Fruit fly (Drosophila melanogaster) whole organism, prepupa: Measurements from ENCODE around the gene CG14535.

Experiments
- Blimp-1 ChIP-seq: fragments of 200-800 bp; sonication (Bioruptor generic); optimal IDR thresholded peaks from 3 replicates; lab custom pipeline; 2017; ENCODE audit warnings: missing biosample characterization, missing genetic modification characterization, mild to moderate bottlenecking, moderate library complexity, missing genetic modification reagents
- CG10631 ChIP-seq: fragments of 200-800 bp; sonication (Bioruptor generic); optimal IDR thresholded peaks from 2 replicates; lab custom pipeline; 2016; ENCODE audit warnings: missing biosample characterization, missing genetic modification characterization
- CG10669 ChIP-seq: fragments of 200-800 bp; sonication (Bioruptor generic); optimal IDR thresholded peaks from 3 replicates; lab custom pipeline; 2018; ENCODE audit warnings: missing biosample characterization, mild to moderate bottlenecking, missing genetic modification characterization, moderate library complexity
- CG11294 ChIP-seq: fragments of 200-800 bp; sonication (Bioruptor generic); IDR thresholded peaks from 2 replicates; pipeline ENCODE4 v1.3.6; 2022; ENCODE audit warnings: missing biosample characterization, missing genetic modification characterization
- CG11762 ChIP-seq: fragments of 200-800 bp; sonication (Bioruptor generic); optimal IDR thresholded peaks from 3 replicates; lab custom pipeline; 2016; ENCODE audit warnings: missing biosample characterization, missing genetic modification characterization; ENCODE audit not compliant: insufficient read depth
- CG1621 ChIP-seq: fragments of 200-800 bp; sonication (Bioruptor generic); optimal IDR thresholded peaks from 3 replicates; lab custom pipeline; 2018; ENCODE audit warnings: missing biosample characterization, mild to moderate bottlenecking, missing genetic modification characterization
- CG16779 ChIP-seq: fragments of 200-800 bp; sonication (Bioruptor generic); optimal IDR thresholded peaks from 3 replicates; lab custom pipeline; 2017; ENCODE audit warnings: missing biosample characterization, mild to moderate bottlenecking, missing genetic modification characterization
- CG3032 ChIP-seq: fragments of 200-800 bp; optimal IDR thresholded peaks from 2 replicates; lab custom pipeline; 2019; ENCODE audit warnings: missing biosample characterization, mild to moderate bottlenecking, missing genetic modification characterization, moderate library complexity
- CG31627 ChIP-seq: fragments of 200-800 bp; sonication (Bioruptor generic); optimal IDR thresholded peaks from 3 replicates; lab custom pipeline; 2016; ENCODE audit warnings: missing biosample characterization, missing genetic modification characterization
- CG32006 ChIP-seq: fragments of 200-800 bp; sonication (Bioruptor generic); optimal IDR thresholded peaks from 3 replicates; lab custom pipeline; 2017; ENCODE audit warnings: missing biosample characterization, mild to moderate bottlenecking, missing genetic modification characterization
- CG34406 ChIP-seq: fragments of 200-800 bp; sonication (Bioruptor generic); optimal IDR thresholded peaks from 3 replicates; lab custom pipeline; 2016; ENCODE audit warnings: missing biosample characterization, missing genetic modification characterization
- CG3919 ChIP-seq: fragments of 200-800 bp; sonication (Bioruptor generic); optimal IDR thresholded peaks from 3 replicates; lab custom pipeline; 2016; ENCODE audit warnings: missing biosample characterization, missing genetic modification characterization
- CG6163 ChIP-seq: fragments of 200-800 bp; sonication (Bioruptor generic); IDR thresholded peaks from 3 replicates; pipeline ENCODE4 v1.3.6; 2022; ENCODE audit warnings: missing biosample characterization, missing genetic modification characterization
- CG6276 ChIP-seq: fragments of 200-800 bp; sonication (Bioruptor generic); optimal IDR thresholded peaks from 2 replicates; lab custom pipeline; 2017; ENCODE audit warnings: missing biosample characterization, mild to moderate bottlenecking, missing genetic modification characterization
- CG6792 ChIP-seq: fragments of 200-800 bp; sonication (Bioruptor generic); optimal IDR thresholded peaks from 3 replicates; lab custom pipeline; 2016; ENCODE audit warnings: missing biosample characterization, missing genetic modification characterization
- CG6808 ChIP-seq: fragments of 200-800 bp; sonication (Bioruptor generic); optimal IDR thresholded peaks from 3 replicates; lab custom pipeline; 2017; ENCODE audit warnings: missing biosample characterization, missing genetic modification characterization, mild to moderate bottlenecking, moderate library complexity, missing genetic modification reagents
- CG6854 ChIP-seq: fragments of 200-800 bp; sonication (Bioruptor generic); optimal IDR thresholded peaks from 2 replicates; lab custom pipeline; 2017; ENCODE audit warnings: missing biosample characterization, mild to moderate bottlenecking, missing genetic modification characterization
- CG7368 ChIP-seq: fragments of 200-800 bp; sonication (Bioruptor generic); optimal IDR thresholded peaks from 3 replicates; lab custom pipeline; 2016; ENCODE audit warnings: missing biosample characterization, missing genetic modification characterization
- CG8119 ChIP-seq: fragments of 200-800 bp; sonication (Bioruptor generic); IDR thresholded peaks from 3 replicates; pipeline ENCODE4 v1.3.6; 2022; ENCODE audit warnings: missing biosample characterization, missing genetic modification characterization
- CG8319 ChIP-seq: fragments of 200-800 bp; sonication (Bioruptor generic); optimal IDR thresholded peaks from 3 replicates; lab custom pipeline; 2016; ENCODE audit warnings: missing biosample characterization, missing genetic modification characterization
- CG8632 ChIP-seq: fragments of 200-800 bp; sonication (Bioruptor generic); optimal IDR thresholded peaks from 3 replicates; lab custom pipeline; 2016; ENCODE audit warnings: missing biosample characterization, missing genetic modification characterization
- CG9139 ChIP-seq: fragments of 200-800 bp; sonication (Bioruptor generic); optimal IDR thresholded peaks from 3 replicates; lab custom pipeline; 2017; ENCODE audit warnings: missing biosample characterization, mild to moderate bottlenecking, missing genetic modification characterization
- Eip75B ChIP-seq: fragments of 200-800 bp; sonication (Bioruptor generic); optimal IDR thresholded peaks from 3 replicates; lab custom pipeline; 2016; ENCODE audit warnings: missing biosample characterization, missing genetic modification characterization
- Eip78C ChIP-seq: fragments of 200-800 bp; sonication (Bioruptor generic); peaks from one replicate; lab custom pipeline; 2016; ENCODE audit warnings: missing biosample characterization, missing genetic modification characterization
- Eip93F ChIP-seq: fragments of 200-800 bp; sonication (Bioruptor generic); optimal IDR thresholded peaks from 2 replicates; lab custom pipeline; 2016; ENCODE audit warnings: missing biosample characterization, mild to moderate bottlenecking, missing genetic modification characterization
- Ets96B ChIP-seq: fragments of 200-800 bp; optimal IDR thresholded peaks from 2 replicates; lab custom pipeline; 2019; ENCODE audit warnings: missing biosample characterization, mild to moderate bottlenecking, missing genetic modification characterization, moderate library complexity
- Gug ChIP-seq: fragments of 200-800 bp; sonication (Bioruptor generic); IDR thresholded peaks from 2 replicates; pipeline ENCODE4 v1.3.6; 2022; ENCODE audit warnings: missing biosample characterization, missing genetic modification characterization
- Hr38 ChIP-seq: sonication (Bioruptor generic); optimal IDR thresholded peaks from 2 replicates; lab custom pipeline; 2016; ENCODE audit warnings: missing biosample characterization, missing genetic modification characterization
- Hr4 ChIP-seq: fragments of 200-800 bp; sonication (Bioruptor generic); optimal IDR thresholded peaks from 3 replicates; lab custom pipeline; 2016; ENCODE audit warnings: missing biosample characterization, missing genetic modification characterization
- Met ChIP-seq: fragments of 200-800 bp; sonication (Bioruptor generic); optimal IDR thresholded peaks from 3 replicates; lab custom pipeline; 2016; ENCODE audit warnings: missing biosample characterization, missing genetic modification characterization
- OdsH ChIP-seq: fragments of 200-800 bp; sonication (Bioruptor generic); optimal IDR thresholded peaks from 3 replicates; lab custom pipeline; 2016; ENCODE audit warnings: missing biosample characterization, missing genetic modification characterization
- Smox ChIP-seq: fragments of 200-800 bp; sonication (Bioruptor generic); optimal IDR thresholded peaks from 3 replicates; lab custom pipeline; 2016; ENCODE audit warnings: missing biosample characterization, missing genetic modification characterization
- Sox15 ChIP-seq: fragments of 200-800 bp; sonication (Bioruptor generic); optimal IDR thresholded peaks from 3 replicates; lab custom pipeline; 2016; ENCODE audit warnings: missing biosample characterization, missing genetic modification characterization
- achi ChIP-seq: fragments of 200-800 bp; sonication (Bioruptor generic); optimal IDR thresholded peaks from 3 replicates; lab custom pipeline; 2016; ENCODE audit warnings: missing biosample characterization, missing genetic modification characterization
- cyc ChIP-seq: fragments of 200-800 bp; sonication (Bioruptor generic); optimal IDR thresholded peaks from 3 replicates; lab custom pipeline; 2016; ENCODE audit warnings: missing biosample characterization, missing genetic modification characterization
- dac ChIP-seq: fragments of 200-800 bp; sonication (Bioruptor generic); optimal IDR thresholded peaks from 2 replicates; lab custom pipeline; 2017; ENCODE audit warnings: missing biosample characterization, mild to moderate bottlenecking, missing genetic modification characterization
- eg ChIP-seq: fragments of 200-800 bp; sonication (Bioruptor generic); IDR thresholded peaks from 3 replicates; pipeline ENCODE4 v1.3.6; 2022; ENCODE audit warnings: missing biosample characterization, missing genetic modification characterization
- esn ChIP-seq: fragments of 200-800 bp; sonication (Bioruptor generic); optimal IDR thresholded peaks from 2 replicates; lab custom pipeline; 2016; ENCODE audit warnings: missing biosample characterization, mild to moderate bottlenecking, missing genetic modification characterization, moderate library complexity
- fd59A ChIP-seq: fragments of 200-800 bp; sonication (Bioruptor generic); optimal IDR thresholded peaks from 2 replicates; lab custom pipeline; 2017; ENCODE audit warnings: missing biosample characterization, mild to moderate bottlenecking, missing genetic modification characterization, missing genetic modification reagents
- lz ChIP-seq: fragments of 200-800 bp; sonication (Bioruptor generic); optimal IDR thresholded peaks from 3 replicates; lab custom pipeline; 2016; ENCODE audit warnings: missing biosample characterization, missing genetic modification characterization
- net ChIP-seq: fragments of 200-800 bp; sonication (Bioruptor generic); optimal IDR thresholded peaks from 3 replicates; lab custom pipeline; 2016; ENCODE audit warnings: missing biosample characterization, missing genetic modification characterization
- pdm3 ChIP-seq: fragments of 200-800 bp; sonication (Bioruptor generic); optimal IDR thresholded peaks from 3 replicates; lab custom pipeline; 2016; ENCODE audit warnings: missing biosample characterization, missing genetic modification characterization
- spab ChIP-seq: fragments of 200-800 bp; sonication (Bioruptor generic); optimal IDR thresholded peaks from 2 replicates; lab custom pipeline; 2017; ENCODE audit warnings: missing biosample characterization, mild to moderate bottlenecking, missing genetic modification characterization, missing genetic modification reagents
- ss ChIP-seq, 2 experiments: fragments of 200-800 bp; sonication (Bioruptor generic); optimal IDR thresholded peaks; 2 replicates in 1 of 2; 3 replicates in 1 of 2; lab custom pipeline; 2017 to 2018; ENCODE audit warnings: mild to moderate bottlenecking in 2 of 2, missing biosample characterization in 2 of 2, missing genetic modification characterization in 2 of 2, moderate library complexity in 1 of 2
- svp ChIP-seq: fragments of 200-800 bp; sonication (Bioruptor generic); peaks from one replicate; lab custom pipeline; 2016; ENCODE audit warnings: missing biosample characterization, missing genetic modification characterization
- topi ChIP-seq: fragments of 200-800 bp; sonication (Bioruptor generic); optimal IDR thresholded peaks from 3 replicates; lab custom pipeline; 2016; ENCODE audit warnings: missing biosample characterization, missing genetic modification characterization
- vri ChIP-seq: fragments of 200-800 bp; sonication (Bioruptor generic); optimal IDR thresholded peaks from 3 replicates; lab custom pipeline; 2016; ENCODE audit warnings: missing biosample characterization, mild to moderate bottlenecking, missing genetic modification characterization

CG14535 gene

DNA sequence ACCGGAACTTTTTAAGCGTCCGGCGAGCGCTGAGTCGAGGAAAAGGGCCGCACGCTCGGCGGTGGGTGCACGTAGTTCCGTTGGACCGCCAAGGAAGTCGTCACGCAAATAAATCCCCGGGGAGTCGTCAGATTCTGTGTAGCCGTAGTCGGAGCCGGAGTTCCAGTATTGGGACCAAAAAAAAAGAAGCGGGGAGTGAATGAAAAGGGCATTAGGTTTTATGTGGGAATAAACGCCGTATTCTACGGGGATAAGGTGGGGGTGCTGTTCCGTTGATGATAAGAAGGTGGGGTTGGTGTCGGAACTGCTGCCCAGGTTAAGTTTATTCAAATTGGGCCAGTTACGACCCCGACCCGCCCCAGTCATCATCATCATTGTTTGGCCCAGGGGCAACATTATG, 4.9 kb downstream of the CG14535 start:
- TF ChIP-seq CG3919 (GFP tag; lab: Kevin White, UChicago) (no peak), spab (GFP tag; lab: Kevin White, UChicago) (no peak), CG9139 (GFP tag; lab: Kevin White, UChicago) (no peak), Hr38 (GFP tag; lab: Kevin White, UChicago) (no peak), CG10669 (GFP tag; lab: Kevin White, UChicago) (no peak), Smox (GFP tag; lab: Kevin White, UChicago) (no peak), fd59A (GFP tag; lab: Kevin White, UChicago) (no peak), CG34406 (GFP tag; lab: Kevin White, UChicago) (no peak), net (GFP tag; lab: Kevin White, UChicago) (no peak), ss (GFP tag; optimal IDR thresholded peaks at IDR 0.05; lab: Kevin White, UChicago) (no peak), cyc (no peak), CG32006 (GFP tag; lab: Kevin White, UChicago) (no peak), CG11762 (GFP tag; lab: Kevin White, UChicago) (no peak), dac (GFP tag; lab: Kevin White, UChicago) (no peak), Eip78C (GFP tag; lab: Kevin White, UChicago) (no peak), Blimp-1 (no peak), CG3032 (no peak), CG6163 (no peak), Eip93F (GFP tag; lab: Kevin White, UChicago) (no peak)
- TF ChIP-seq, all 60 proteins: peak for 0

DNA sequence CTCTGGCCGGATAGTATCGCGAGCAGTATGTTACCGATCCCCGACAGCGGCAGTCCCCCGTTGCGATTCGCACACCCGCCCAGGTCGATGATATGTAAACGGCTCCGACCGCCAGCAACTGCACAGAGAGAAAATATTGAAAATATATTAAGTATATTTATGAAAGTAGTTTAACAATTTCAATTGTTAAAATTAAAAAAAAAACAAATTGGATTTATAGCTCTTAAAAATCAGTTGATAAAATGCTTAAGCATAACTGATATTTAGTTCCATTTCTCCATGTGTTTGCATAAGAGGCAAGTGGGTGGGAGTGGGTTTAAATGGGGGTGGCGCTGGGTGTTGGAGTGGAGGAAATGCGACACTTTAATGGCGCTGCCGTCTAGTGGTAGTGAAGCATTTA, 5.8 kb downstream of the CG14535 start:
- no peak for TF ChIP-seq Met (GFP tag; lab: Kevin White, UChicago)
- no peak for TF ChIP-seq CG6808
- no peak for TF ChIP-seq CG31627
- no peak for TF ChIP-seq Sox15 (GFP tag; lab: Kevin White, UChicago)
- no peak for TF ChIP-seq net (GFP tag; lab: Kevin White, UChicago)
- TF ChIP-seq eg (GFP tag; lab: Robert Waterston, UW): no peak
- no peak for TF ChIP-seq CG9139 (GFP tag; lab: Kevin White, UChicago)
- TF ChIP-seq lz (GFP tag; lab: Kevin White, UChicago): no peak
- TF ChIP-seq CG10631 (GFP tag; lab: Kevin White, UChicago): peak; percentile 10
- no peak for TF ChIP-seq Hr38 (GFP tag; lab: Kevin White, UChicago)
- TF ChIP-seq CG3919 (GFP tag; lab: Kevin White, UChicago): no peak
- no peak for TF ChIP-seq Eip75B (GFP tag; lab: Kevin White, UChicago)
- TF ChIP-seq CG10669 (GFP tag; lab: Kevin White, UChicago): no peak
- no peak for TF ChIP-seq CG11762 (GFP tag; lab: Kevin White, UChicago)
- TF ChIP-seq CG11294 (GFP tag; lab: Robert Waterston, UW): no peak
- TF ChIP-seq topi (GFP tag; lab: Kevin White, UChicago): no peak
- no peak for TF ChIP-seq esn (GFP tag; lab: Kevin White, UChicago)
- no peak for TF ChIP-seq Ets96B (tag; lab: Kevin White, UChicago)
- peak; percentile 35; the same call in 1 of the 3 replicates for TF ChIP-seq CG8119
- TF ChIP-seq CG8632 (GFP tag; lab: Kevin White, UChicago): no peak
- TF ChIP-seq achi: peak; percentile 12
- no peak for TF ChIP-seq CG7368 (GFP tag; lab: Kevin White, UChicago)
- TF ChIP-seq CG6276 (GFP tag; lab: Kevin White, UChicago): no peak
- no peak for TF ChIP-seq OdsH
- TF ChIP-seq Hr4 (GFP tag; lab: Kevin White, UChicago): no peak
- TF ChIP-seq vri (GFP tag; lab: Kevin White, UChicago): no peak
- no peak for TF ChIP-seq CG6792 (GFP tag; lab: Kevin White, UChicago)
- no peak for TF ChIP-seq CG1621
- peak; percentile 37; the same call in 1 of the 3 replicates for TF ChIP-seq CG6163
- TF ChIP-seq fd59A (GFP tag; lab: Kevin White, UChicago): no peak
- TF ChIP-seq Gug (GFP tag; lab: Robert Waterston, UW): no peak
- no peak for TF ChIP-seq CG6854 (GFP tag; lab: Kevin White, UChicago)
- no peak for TF ChIP-seq CG8319 (GFP tag; lab: Kevin White, UChicago)
- TF ChIP-seq CG32006 (GFP tag; lab: Kevin White, UChicago): peak; percentile 33
- no peak for TF ChIP-seq svp (GFP tag; lab: Kevin White, UChicago)
- TF ChIP-seq pdm3: no peak
- no peak for TF ChIP-seq CG16779 (tag; lab: Kevin White, UChicago)
- TF ChIP-seq Eip78C (GFP tag; lab: Kevin White, UChicago): peak; percentile 58
